Worm (Caenorhabditis elegans) whole organism, midembryonic: ENCODE measurements around the gene sru-38.
A peak's percentile ranks its signal among the peaks of the same experiment; 100 is the strongest.

Source experiments
- cog-1 ChIP-seq: sonication (generic microtip); optimal IDR thresholded peaks from 2 replicates; lab custom pipeline; 2016; ENCODE audit warnings: missing genetic modification characterization, missing compliant biosample characterization
- flt-1 ChIP-seq: fragments of 200-800 bp; sonication (Bioruptor generic); IDR thresholded peaks from 2 replicates; pipeline ENCODE4 v1.3.6; 2022; ENCODE audit warnings: missing genetic modification characterization, missing compliant biosample characterization
- klf-2 ChIP-seq: fragments of 200-800 bp; sonication (Bioruptor generic); conservative IDR thresholded peaks from 2 replicates; pipeline ENCODE4 v1.3.6; 2022; ENCODE audit warnings: missing genetic modification reagents, missing genetic modification characterization, missing compliant biosample characterization
- ref-1 ChIP-seq: fragments of 200-800 bp; sonication (Bioruptor generic); conservative IDR thresholded peaks from 2 replicates; pipeline ENCODE4 v1.3.6; 2022; ENCODE audit warnings: missing genetic modification reagents, missing genetic modification characterization, missing compliant biosample characterization

- TF ChIP-seq flt-1 (GFP tag; lab: Robert Waterston, UW) (no peak), klf-2 (GFP tag; lab: Robert Waterston, UW) (no peak), cog-1 (peak; percentile 31), ref-1 (GFP tag; lab: Robert Waterston, UW) (no peak)
These were observed 20.3 kb upstream of the sru-38 start for ce11 chrV:9855920-9856852.
